Fruit fly (Drosophila melanogaster): ENCODE results near the gene 140up.

The 140up gene

dm6 chr3R:14098527-14099109, 26.7 kb downstream of the 140up start (continued):
- TF ChIP-seq Lhr (GFP tag; optimal IDR thresholded peaks at IDR 0.05): no peak
- no peak for TF ChIP-seq D19A (tag; optimal IDR thresholded peaks at IDR 0.05)
- no peak; the same call in 1 of the 2 replicates for TF ChIP-seq H2.0 (GFP tag; IDR thresholded peaks at IDR 0.05)
- TF ChIP-seq CG31224 (GFP tag; IDR thresholded peaks at IDR 0.05): no peak
- TF ChIP-seq CG6854 (GFP tag; optimal IDR thresholded peaks at IDR 0.05): no peak
- TF ChIP-seq sob (GFP tag; IDR thresholded peaks at IDR 0.05): 0 out of 2 replicates have a peak, but pooled peaks have one; percentile 20
- no peak for TF ChIP-seq CG1647 (GFP tag; optimal IDR thresholded peaks at IDR 0.05)
- TF ChIP-seq CG12744 (GFP tag; optimal IDR thresholded peaks at IDR 0.05): peak; percentile 17
- no peak for TF ChIP-seq zen2 (GFP tag; IDR thresholded peaks at IDR 0.05; ENCODE audit: partially characterized antibody)
- no peak for TF ChIP-seq CG12071 (GFP tag; optimal IDR thresholded peaks at IDR 0.05)
- no peak for TF ChIP-seq TFAM (GFP tag; optimal IDR thresholded peaks at IDR 0.05)
- no peak for TF ChIP-seq Dll (GFP tag; IDR thresholded peaks at IDR 0.05; ENCODE audit: partially characterized antibody)
- no peak for TF ChIP-seq chif (GFP tag; optimal IDR thresholded peaks at IDR 0.05)
- no peak for TF ChIP-seq CG18764 (GFP tag; optimal IDR thresholded peaks at IDR 0.05)
- no peak for TF ChIP-seq CG11085 (GFP tag; IDR thresholded peaks at IDR 0.05)
- TF ChIP-seq Aef1 (GFP tag; IDR thresholded peaks at IDR 0.05): no peak
- peak; percentile 53 for TF ChIP-seq CG7556 (GFP tag; optimal IDR thresholded peaks at IDR 0.05)
- TF ChIP-seq CG42726 (GFP tag; IDR thresholded peaks at IDR 0.05; ENCODE audit: partially characterized antibody): no peak
- no peak for TF ChIP-seq CG6813 (GFP tag; optimal IDR thresholded peaks at IDR 0.05)
- TF ChIP-seq rib (GFP tag; IDR thresholded peaks at IDR 0.05): no peak
- TF ChIP-seq Hmx (GFP tag; optimal IDR thresholded peaks at IDR 0.05): no peak
- TF ChIP-seq CG6654 (GFP tag; optimal IDR thresholded peaks at IDR 0.05): no peak
- TF ChIP-seq seq (GFP tag; IDR thresholded peaks at IDR 0.05): no peak
- peak; percentile 42 for TF ChIP-seq Rfx (GFP tag; IDR thresholded peaks at IDR 0.05)
- TF ChIP-seq sima (GFP tag; optimal IDR thresholded peaks at IDR 0.05): no peak
- no peak for TF ChIP-seq CG7928 (GFP tag; optimal IDR thresholded peaks at IDR 0.05)
- no peak for TF ChIP-seq BEAF-32 (GFP tag; optimal IDR thresholded peaks at IDR 0.05)
- TF ChIP-seq gce (GFP tag; IDR thresholded peaks at IDR 0.05): no peak
- no peak for TF ChIP-seq Hey (tag; optimal IDR thresholded peaks at IDR 0.05)
- TF ChIP-seq CG14860 (GFP tag; IDR thresholded peaks at IDR 0.05; ENCODE audit: partially characterized antibody): no peak
- no peak for TF ChIP-seq Sox102F (GFP tag; optimal IDR thresholded peaks at IDR 0.05)
- TF ChIP-seq dpn (GFP tag; optimal IDR thresholded peaks at IDR 0.05): no peak
- TF ChIP-seq Six4 (GFP tag; optimal IDR thresholded peaks at IDR 0.05): no peak
- no peak for TF ChIP-seq wek (GFP tag; optimal IDR thresholded peaks at IDR 0.05)
- no peak for TF ChIP-seq CG33557 (GFP tag; optimal IDR thresholded peaks at IDR 0.05)
- TF ChIP-seq CG30403 (GFP tag; optimal IDR thresholded peaks at IDR 0.05): peak; percentile 17
- peak; percentile 5 for TF ChIP-seq Xbp1 (GFP tag; optimal IDR thresholded peaks at IDR 0.05)
- no peak for TF ChIP-seq sc (optimal IDR thresholded peaks at IDR 0.05)
- no peak for TF ChIP-seq sc (GFP tag; optimal IDR thresholded peaks at IDR 0.05)
- TF ChIP-seq sug (tag; optimal IDR thresholded peaks at IDR 0.05): peak; percentile 21
- peak; percentile 16 for TF ChIP-seq CG12659 (GFP tag; optimal IDR thresholded peaks at IDR 0.05)
- TF ChIP-seq D (optimal IDR thresholded peaks at IDR 0.05): no peak
- no peak for TF ChIP-seq D (GFP tag; optimal IDR thresholded peaks at IDR 0.05)
- peak; percentile 39 for TF ChIP-seq vvl (GFP tag; IDR thresholded peaks at IDR 0.05)
- no peak for TF ChIP-seq stwl (tag; optimal IDR thresholded peaks at IDR 0.05)
- TF ChIP-seq lola (GFP tag; optimal IDR thresholded peaks at IDR 0.05): no peak
- peak; percentile 0 for TF ChIP-seq CG15269 (tag; optimal IDR thresholded peaks at IDR 0.05)
- TF ChIP-seq esg (GFP tag; conservative IDR thresholded peaks at IDR 0.05): no peak
- TF ChIP-seq CG9932 (GFP tag; IDR thresholded peaks at IDR 0.05): no peak
- TF ChIP-seq Ssrp (tag; optimal IDR thresholded peaks at IDR 0.05): no peak
- TF ChIP-seq pnt (GFP tag; optimal IDR thresholded peaks at IDR 0.05): no peak

All from whole organism, embryonic.